Worm (Caenorhabditis elegans) whole organism, young adult: ENCODE data around the gene mua-6.

Experiments
- F49E8.2 ChIP-seq: sonication (generic microtip); optimal IDR thresholded peaks from 3 replicates; lab custom pipeline; 2017; ENCODE audit warnings: missing genetic modification characterization, mild to moderate bottlenecking, missing compliant biosample characterization, antibody characterized with exemption, moderate library complexity; ENCODE audit not compliant: insufficient read depth
- fkh-3 ChIP-seq: sonication (generic microtip); optimal IDR thresholded peaks from 2 replicates; lab custom pipeline; 2016; ENCODE audit warnings: mild to moderate bottlenecking, missing genetic modification characterization, missing compliant biosample characterization
- mxl-1 ChIP-seq: sonication (generic microtip); optimal IDR thresholded peaks from 2 replicates; lab custom pipeline; 2016; ENCODE audit warnings: missing genetic modification characterization, missing compliant biosample characterization

DNA sequence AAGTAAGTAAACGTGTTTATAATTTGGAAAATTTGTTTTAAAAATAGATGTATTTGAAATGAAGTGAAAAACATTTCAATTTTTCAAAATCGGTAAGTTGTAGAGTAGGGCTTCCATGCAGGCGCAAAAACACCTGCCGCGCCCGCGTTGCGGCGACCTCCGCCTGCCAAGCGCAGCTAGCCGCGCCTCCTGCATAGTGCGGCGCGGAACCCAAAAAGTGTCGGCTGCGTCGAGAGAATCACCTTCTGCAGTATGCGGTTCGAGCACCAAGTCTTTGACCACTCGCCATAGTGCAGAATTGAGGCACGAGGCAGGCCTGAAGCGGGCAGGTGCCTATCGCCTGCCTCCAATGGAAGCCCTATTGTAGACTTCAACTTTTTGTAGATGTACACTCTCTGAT lies 44.2 kb upstream of the mua-6 start:
- TF ChIP-seq fkh-3 = no peak
- no peak for TF ChIP-seq F49E8.2
- TF ChIP-seq mxl-1 (tag; lab: Kevin White, UChicago) = no peak
